Fruit fly (Drosophila melanogaster) whole organism, embryonic: Measurements from ENCODE around the gene Ets97D.
A peak's percentile ranks its signal among the peaks of the same experiment; 100 is the strongest.

Experiments used
- BEAF-32 ChIP-seq: fragments of 200-800 bp; sonication (Bioruptor generic); optimal IDR thresholded peaks from 3 replicates; lab custom pipeline; 2017; ENCODE audit warnings: missing biosample characterization, missing genetic modification characterization, mild to moderate bottlenecking, moderate library complexity, missing genetic modification reagents
- CG1024 ChIP-seq: fragments of 200-800 bp; sonication (Bioruptor generic); IDR thresholded peaks from 2 replicates; pipeline ENCODE4 v1.3.6; 2022; ENCODE audit warnings: missing biosample characterization, missing genetic modification characterization
- CG10274 ChIP-seq: fragments of 200-800 bp; sonication (Bioruptor generic); optimal IDR thresholded peaks from 3 replicates; lab custom pipeline; 2017; ENCODE audit warnings: missing biosample characterization, mild to moderate bottlenecking, missing genetic modification characterization
- CG10979 ChIP-seq: fragments of 200-800 bp; sonication (Bioruptor generic); optimal IDR thresholded peaks from 2 replicates; lab custom pipeline; 2018; ENCODE audit warnings: missing biosample characterization, mild to moderate bottlenecking, missing genetic modification characterization, moderate library complexity
- CG11696 ChIP-seq: fragments of 200-800 bp; sonication (Bioruptor generic); IDR thresholded peaks from 2 replicates; pipeline ENCODE4 v1.3.6; 2022; ENCODE audit warnings: missing biosample characterization, missing genetic modification characterization
- CG12769 ChIP-seq: fragments of 200-800 bp; sonication (Bioruptor generic); optimal IDR thresholded peaks from 2 replicates; lab custom pipeline; 2019; ENCODE audit warnings: missing biosample characterization, mild to moderate bottlenecking, missing genetic modification characterization, moderate library complexity
- CG17186 ChIP-seq: fragments of 200-800 bp; sonication (Bioruptor generic); optimal IDR thresholded peaks from 3 replicates; lab custom pipeline; 2017; ENCODE audit warnings: missing biosample characterization, missing genetic modification reagents, missing genetic modification characterization
- CG18262 ChIP-seq: fragments of 200-800 bp; optimal IDR thresholded peaks from 3 replicates; lab custom pipeline; 2019; ENCODE audit warnings: missing biosample characterization, mild to moderate bottlenecking, missing genetic modification characterization, moderate library complexity
- CG2120 ChIP-seq: fragments of 200-800 bp; sonication (Bioruptor generic); optimal IDR thresholded peaks from 3 replicates; lab custom pipeline; 2016; ENCODE audit warnings: missing biosample characterization, missing genetic modification characterization
- CG2129 ChIP-seq: fragments of 200-800 bp; sonication (Bioruptor generic); IDR thresholded peaks from 2 replicates; pipeline ENCODE4 v1.3.6; 2022; ENCODE audit warnings: missing biosample characterization, missing genetic modification characterization; ENCODE audit not compliant: partially characterized antibody
- CG3163 ChIP-seq: fragments of 200-800 bp; sonication (Bioruptor generic); optimal IDR thresholded peaks from 3 replicates; lab custom pipeline; 2016; ENCODE audit warnings: missing biosample characterization, missing genetic modification characterization
- CG33213 ChIP-seq: fragments of 200-800 bp; sonication (Bioruptor generic); optimal IDR thresholded peaks from 3 replicates; lab custom pipeline; 2016; ENCODE audit warnings: missing biosample characterization, missing genetic modification characterization
- CG34376 ChIP-seq: fragments of 200-800 bp; sonication (Bioruptor generic); optimal IDR thresholded peaks from 2 replicates; lab custom pipeline; 2018; ENCODE audit warnings: missing biosample characterization, mild to moderate bottlenecking, missing genetic modification characterization
- CG3726 ChIP-seq: fragments of 200-800 bp; sonication (Bioruptor generic); IDR thresholded peaks from 3 replicates; pipeline ENCODE4, ENCODE4 v1.3.6; 2022; ENCODE audit warnings: missing biosample characterization, missing genetic modification characterization
- CG3847 ChIP-seq: fragments of 200-800 bp; sonication (Bioruptor generic); IDR thresholded peaks from 2 replicates; pipeline ENCODE4 v1.3.6; 2022; ENCODE audit warnings: missing biosample characterization, missing genetic modification characterization
- CG43689 ChIP-seq: fragments of 200-800 bp; sonication (Bioruptor generic); IDR thresholded peaks from 2 replicates; pipeline ENCODE4 v1.3.6; 2022; ENCODE audit warnings: missing biosample characterization, missing genetic modification characterization
- CG4617 ChIP-seq: fragments of 200-800 bp; sonication (Bioruptor generic); optimal IDR thresholded peaks from 3 replicates; lab custom pipeline; 2016; ENCODE audit warnings: missing biosample characterization, missing genetic modification characterization, borderline replicate concordance
- CG6683 ChIP-seq: fragments of 200-800 bp; sonication (Bioruptor generic); optimal IDR thresholded peaks from 2 replicates; lab custom pipeline; 2017; ENCODE audit warnings: missing biosample characterization, mild to moderate bottlenecking, missing genetic modification characterization, missing genetic modification reagents
- CG7928 ChIP-seq: fragments of 200-800 bp; sonication (Bioruptor generic); optimal IDR thresholded peaks from 2 replicates; lab custom pipeline; 2017; ENCODE audit warnings: missing biosample characterization, mild to moderate bottlenecking, missing genetic modification characterization
- CG7987 ChIP-seq: fragments of 200-800 bp; sonication (Bioruptor generic); optimal IDR thresholded peaks from 2 replicates; lab custom pipeline; 2018; ENCODE audit warnings: missing biosample characterization, mild to moderate bottlenecking, missing genetic modification characterization, moderate library complexity
- Camta ChIP-seq: fragments of 200-800 bp; sonication (Bioruptor generic); optimal IDR thresholded peaks from 2 replicates; lab custom pipeline; 2016; ENCODE audit warnings: missing biosample characterization, missing genetic modification characterization
- D19B ChIP-seq: fragments of 200-800 bp; sonication (Bioruptor generic); optimal IDR thresholded peaks from 2 replicates; lab custom pipeline; 2017; ENCODE audit warnings: missing biosample characterization, mild to moderate bottlenecking, missing genetic modification characterization
- Dip3 ChIP-seq: fragments of 200-800 bp; sonication (Bioruptor generic); optimal IDR thresholded peaks from 3 replicates; lab custom pipeline; 2016; ENCODE audit warnings: missing biosample characterization, missing genetic modification characterization
- Fer3 ChIP-seq: fragments of 200-800 bp; sonication (Bioruptor generic); optimal IDR thresholded peaks from 2 replicates; lab custom pipeline; 2018; ENCODE audit warnings: missing biosample characterization, mild to moderate bottlenecking, missing genetic modification characterization, moderate library complexity
- Gug ChIP-seq: fragments of 200-800 bp; sonication (Bioruptor generic); IDR thresholded peaks from 4 replicates; pipeline ENCODE4 v1.3.6; 2022; ENCODE audit warnings: missing biosample characterization, missing genetic modification characterization
- H15 ChIP-seq: fragments of 200-800 bp; sonication (Bioruptor generic); IDR thresholded peaks from 3 replicates; pipeline ENCODE4 v1.3.6; 2022; ENCODE audit warnings: missing biosample characterization, missing genetic modification characterization
- Hr39 ChIP-seq: fragments of >200 bp; optimal IDR thresholded peaks from 2 replicates; lab custom pipeline; 2017
- Hr51 ChIP-seq, 2 experiments: fragments of 200-800 bp; sonication (Bioruptor generic); optimal IDR thresholded peaks; 2 replicates in 1 of 2; 3 replicates in 1 of 2; lab custom pipeline; 2016 to 2018; ENCODE audit warnings: missing biosample characterization in 2 of 2, missing genetic modification characterization in 2 of 2, mild to moderate bottlenecking in 1 of 2, moderate library complexity in 1 of 2
- Lhr ChIP-seq: fragments of 200-800 bp; sonication (Bioruptor generic); optimal IDR thresholded peaks from 3 replicates; lab custom pipeline; 2017; ENCODE audit warnings: mild to moderate bottlenecking, missing biosample characterization, missing genetic modification reagents, missing genetic modification characterization
- Mes4 ChIP-seq: fragments of 200-800 bp; sonication (Bioruptor generic); optimal IDR thresholded peaks from 2 replicates; lab custom pipeline; 2016; ENCODE audit warnings: missing biosample characterization, missing genetic modification characterization
- Rx ChIP-seq: fragments of 200-800 bp; sonication (Bioruptor generic); IDR thresholded peaks from 2 replicates; pipeline ENCODE4 v1.3.6; 2022; ENCODE audit warnings: missing biosample characterization, missing genetic modification characterization
- amos ChIP-seq: fragments of 200-800 bp; sonication (Bioruptor generic); IDR thresholded peaks from 2 replicates; pipeline ENCODE4 v1.3.6; 2022; ENCODE audit warnings: missing biosample characterization, missing genetic modification characterization; ENCODE audit not compliant: partially characterized antibody
- chinmo ChIP-seq: fragments of 200-800 bp; sonication (Bioruptor generic); IDR thresholded peaks from 4 replicates; pipeline ENCODE4 v1.3.6; 2022; ENCODE audit warnings: missing biosample characterization, missing genetic modification characterization; ENCODE audit not compliant: partially characterized antibody
- dan ChIP-seq: fragments of 200-800 bp; sonication (Bioruptor generic); IDR thresholded peaks from 2 replicates; pipeline ENCODE4 v1.3.6; 2022; ENCODE audit warnings: missing biosample characterization, missing genetic modification characterization
- eve ChIP-seq, 2 experiments: fragments of >200 bp; optimal IDR thresholded peaks; 2 replicates each; lab custom pipeline; 2017; ENCODE audit warnings: missing biosample characterization in 2 of 2, missing genetic modification characterization in 2 of 2
- grn ChIP-seq: fragments of 200-800 bp; sonication (Bioruptor generic); optimal IDR thresholded peaks from 3 replicates; lab custom pipeline; 2017; ENCODE audit warnings: missing biosample characterization, missing genetic modification characterization
- h ChIP-seq: fragments of >200 bp; optimal IDR thresholded peaks from 2 replicates; lab custom pipeline; 2017
- mld ChIP-seq: fragments of 200-800 bp; sonication (Bioruptor generic); IDR thresholded peaks from 3 replicates; pipeline ENCODE4 v1.3.6; 2022; ENCODE audit warnings: missing biosample characterization, missing genetic modification characterization; ENCODE audit not compliant: partially characterized antibody
- rib ChIP-seq: fragments of 200-800 bp; sonication (Bioruptor generic); IDR thresholded peaks from 2 replicates; pipeline ENCODE4 v1.3.6; 2022; ENCODE audit warnings: missing biosample characterization, missing genetic modification characterization
- run ChIP-seq: fragments of 200-800 bp; sonication (Bioruptor generic); optimal IDR thresholded peaks from 3 replicates; lab custom pipeline; 2018; ENCODE audit warnings: missing biosample characterization, mild to moderate bottlenecking, missing genetic modification characterization
- schlank ChIP-seq: fragments of 200-800 bp; sonication (Bioruptor generic); optimal IDR thresholded peaks from 2 replicates; lab custom pipeline; 2018; ENCODE audit warnings: missing biosample characterization, mild to moderate bottlenecking, missing genetic modification characterization
- slp2 ChIP-seq: fragments of 200-800 bp; sonication (Bioruptor generic); optimal IDR thresholded peaks from 2 replicates; lab custom pipeline; 2016; ENCODE audit warnings: missing biosample characterization, missing genetic modification characterization
- sr ChIP-seq: fragments of 200-800 bp; sonication (Bioruptor generic); IDR thresholded peaks from 3 replicates; pipeline ENCODE4 v1.3.6; 2022; ENCODE audit warnings: missing biosample characterization, missing genetic modification characterization
- tgo ChIP-seq: fragments of 200-800 bp; sonication (Bioruptor generic); IDR thresholded peaks from 3 replicates; pipeline ENCODE4 v1.3.6; 2022; ENCODE audit warnings: missing biosample characterization, missing genetic modification characterization
- vfl ChIP-seq: fragments of 200-800 bp; sonication (Bioruptor generic); optimal IDR thresholded peaks from 2 replicates; lab custom pipeline; 2016; ENCODE audit warnings: missing biosample characterization, missing genetic modification characterization

Gene Ets97D

DNA sequence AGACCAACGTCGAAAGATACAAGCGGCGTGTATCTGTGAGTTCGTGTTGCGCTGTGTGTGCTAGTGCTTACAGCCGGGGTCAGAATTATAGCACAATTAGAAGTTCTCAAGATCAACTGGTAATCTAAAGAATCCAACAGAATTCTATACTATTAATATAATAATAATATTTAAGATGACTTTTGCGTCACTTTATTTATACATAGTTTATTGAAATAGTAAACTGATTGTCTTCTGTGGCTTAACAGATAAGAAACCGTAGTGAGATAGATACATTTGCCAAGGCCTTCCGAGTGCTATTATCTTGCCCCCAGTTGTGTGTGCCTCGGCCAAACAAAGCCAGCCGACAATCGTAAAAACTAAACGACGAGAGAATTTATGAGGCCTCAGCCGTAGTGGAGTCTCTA lies 26.4 kb downstream of the Ets97D start (continued):
- peak; percentile 32 for TF ChIP-seq CG6683 (GFP tag; lab: Kevin White, UChicago)
- no peak for TF ChIP-seq Camta (GFP tag; lab: Kevin White, UChicago)
- 0 out of 2 replicates have a peak, but pooled peaks have one; percentile 22 for TF ChIP-seq CG1024 (GFP tag; lab: Robert Waterston, UW)
- TF ChIP-seq CG10274 = peak; percentile 37
- TF ChIP-seq CG34376 = no peak
- peak; percentile 97 for TF ChIP-seq CG11696 (GFP tag; lab: Robert Waterston, UW)
- TF ChIP-seq Gug = peak; percentile 47; the same call in 1 of the 4 replicates
- TF ChIP-seq H15 (GFP tag; lab: Robert Waterston, UW) = 0 out of 3 replicates have a peak, but pooled peaks have one; percentile 43
- TF ChIP-seq dan (GFP tag; lab: Robert Waterston, UW) = no peak
- TF ChIP-seq CG3726 (GFP tag; lab: Robert Waterston, UW) = no peak
- TF ChIP-seq CG7928 (GFP tag; lab: Kevin White, UChicago) = no peak
- TF ChIP-seq CG18262 (tag; lab: Kevin White, UChicago) = peak; percentile 85
- no peak for TF ChIP-seq h (lab: Kevin White, UChicago)
- TF ChIP-seq mld = no peak
- peak; percentile 39 for TF ChIP-seq Fer3 (tag; lab: Kevin White, UChicago)
- TF ChIP-seq CG3163 (GFP tag; lab: Kevin White, UChicago) = no peak
- no peak for TF ChIP-seq chinmo (GFP tag; lab: Robert Waterston, UW)
- TF ChIP-seq Hr51 (GFP tag; optimal IDR thresholded peaks at IDR 0.05; lab: Kevin White, UChicago) = peak; percentile 18 to 70
- TF ChIP-seq CG2120 (GFP tag; lab: Kevin White, UChicago) = no peak
- TF ChIP-seq CG33213 (GFP tag; lab: Kevin White, UChicago) = no peak
- TF ChIP-seq CG4617 (GFP tag; lab: Kevin White, UChicago) = no peak
- TF ChIP-seq CG12769 (tag; lab: Kevin White, UChicago) = no peak
- TF ChIP-seq CG17186 (GFP tag; lab: Kevin White, UChicago) = peak; percentile 17
- TF ChIP-seq run (tag; lab: Kevin White, UChicago) = peak; percentile 29
- no peak for TF ChIP-seq vfl
- TF ChIP-seq tgo = peak; percentile 53
- TF ChIP-seq Hr39 (lab: Kevin White, UChicago) = no peak
- no peak for TF ChIP-seq D19B (GFP tag; lab: Kevin White, UChicago)
- TF ChIP-seq CG43689 (GFP tag; lab: Robert Waterston, UW) = no peak
- peak; percentile 32 for TF ChIP-seq Lhr (GFP tag; lab: Kevin White, UChicago)
- no peak for TF ChIP-seq CG3847 (GFP tag; lab: Robert Waterston, UW)
- no peak for TF ChIP-seq Dip3 (GFP tag; lab: Kevin White, UChicago)
- no peak for TF ChIP-seq BEAF-32 (GFP tag; lab: Kevin White, UChicago)
- no peak; the same call in 1 of the 2 replicates for TF ChIP-seq Rx (GFP tag; lab: Robert Waterston, UW)
- TF ChIP-seq rib (GFP tag; lab: Robert Waterston, UW) = no peak
- no peak for TF ChIP-seq CG2129 (GFP tag; lab: Robert Waterston, UW)
- peak; percentile 88 for TF ChIP-seq CG10979
- TF ChIP-seq slp2 (GFP tag; lab: Kevin White, UChicago) = no peak
- TF ChIP-seq amos = no peak
- no peak for TF ChIP-seq eve (GFP tag; optimal IDR thresholded peaks at IDR 0.05; lab: Kevin White, UChicago)
- TF ChIP-seq CG7987 (GFP tag; lab: Kevin White, UChicago) = peak; percentile 0
- TF ChIP-seq grn (GFP tag; lab: Kevin White, UChicago) = no peak
- no peak for TF ChIP-seq Mes4
- no peak for TF ChIP-seq schlank (tag; lab: Kevin White, UChicago)
- no peak for TF ChIP-seq sr (GFP tag; lab: Robert Waterston, UW)
